Fruit fly (Drosophila melanogaster): ENCODE results near the gene bon.

- TF ChIP-seq Gug (GFP tag; IDR thresholded peaks at IDR 0.05): no peak
- no peak for TF ChIP-seq Eip93F (GFP tag; optimal IDR thresholded peaks at IDR 0.05)
- no peak for TF ChIP-seq CG6854 (GFP tag; optimal IDR thresholded peaks at IDR 0.05)
- TF ChIP-seq CG15336 (GFP tag; IDR thresholded peaks at IDR 0.05): peak; percentile 45; the same call in 1 of the 2 replicates
- no peak for TF ChIP-seq CG8632 (GFP tag; optimal IDR thresholded peaks at IDR 0.05)
- TF ChIP-seq eg (GFP tag; IDR thresholded peaks at IDR 0.05): no peak
- TF ChIP-seq CG3919 (GFP tag; optimal IDR thresholded peaks at IDR 0.05): no peak
These were observed 11.1 kb downstream of the bon start for dm6 chr3R:20604078-20604477.

All from whole organism, prepupa.